Fruit fly (Drosophila melanogaster): ENCODE measurements around the gene corolla.

The corolla gene

DNA sequence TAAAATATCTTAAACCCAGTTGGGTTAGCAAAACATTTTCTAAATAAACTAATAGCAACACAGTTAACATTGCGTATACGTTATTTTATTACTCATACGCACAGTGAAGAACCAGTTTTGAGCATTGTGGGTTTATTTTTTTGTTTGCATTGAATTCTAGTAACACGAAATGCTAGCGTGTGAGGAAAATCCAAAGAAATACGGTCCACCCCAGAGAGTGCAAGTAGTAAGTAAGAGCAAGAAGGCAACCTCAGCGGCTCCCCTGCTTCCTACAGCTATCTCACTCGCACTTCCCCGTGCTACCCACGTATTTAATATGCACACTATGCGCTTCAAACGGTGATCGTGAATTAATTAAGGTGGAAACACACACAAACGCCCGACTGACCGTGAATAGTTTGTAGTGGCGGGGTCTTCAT lies 6.9 kb downstream of the corolla start (continued):
- peak; percentile 85 for TF ChIP-seq Lpt (GFP tag; optimal IDR thresholded peaks at IDR 0.05)
- TF ChIP-seq ss (GFP tag; optimal IDR thresholded peaks at IDR 0.05) = peak; percentile 74 to 81
- peak; percentile 95 for TF ChIP-seq CG15336 (GFP tag; IDR thresholded peaks at IDR 0.05)
- TF ChIP-seq OdsH (GFP tag; optimal IDR thresholded peaks at IDR 0.05) = peak; percentile 90
- TF ChIP-seq CG32006 (GFP tag; optimal IDR thresholded peaks at IDR 0.05) = peak; percentile 92
- TF ChIP-seq fd59A (GFP tag; optimal IDR thresholded peaks at IDR 0.05) = peak; percentile 72
- TF ChIP-seq Hr4 (GFP tag; optimal IDR thresholded peaks at IDR 0.05) = peak; percentile 92
- TF ChIP-seq Eip75B (GFP tag; optimal IDR thresholded peaks at IDR 0.05) = peak; percentile 90
- peak; percentile 95 for TF ChIP-seq lz (GFP tag; optimal IDR thresholded peaks at IDR 0.05)
- TF ChIP-seq salr (GFP tag; optimal IDR thresholded peaks at IDR 0.05) = peak; percentile 64 to 84
- peak; percentile 83 for TF ChIP-seq CG8319 (GFP tag; optimal IDR thresholded peaks at IDR 0.05)
- TF ChIP-seq Sox102F (GFP tag; optimal IDR thresholded peaks at IDR 0.05) = peak; percentile 95
- peak; percentile 95 for TF ChIP-seq esn (GFP tag; optimal IDR thresholded peaks at IDR 0.05)
- peak; percentile 92 for TF ChIP-seq cyc (GFP tag; optimal IDR thresholded peaks at IDR 0.05)
- peak; percentile 79 for TF ChIP-seq CG4318 (GFP tag; optimal IDR thresholded peaks at IDR 0.05)

DNA sequence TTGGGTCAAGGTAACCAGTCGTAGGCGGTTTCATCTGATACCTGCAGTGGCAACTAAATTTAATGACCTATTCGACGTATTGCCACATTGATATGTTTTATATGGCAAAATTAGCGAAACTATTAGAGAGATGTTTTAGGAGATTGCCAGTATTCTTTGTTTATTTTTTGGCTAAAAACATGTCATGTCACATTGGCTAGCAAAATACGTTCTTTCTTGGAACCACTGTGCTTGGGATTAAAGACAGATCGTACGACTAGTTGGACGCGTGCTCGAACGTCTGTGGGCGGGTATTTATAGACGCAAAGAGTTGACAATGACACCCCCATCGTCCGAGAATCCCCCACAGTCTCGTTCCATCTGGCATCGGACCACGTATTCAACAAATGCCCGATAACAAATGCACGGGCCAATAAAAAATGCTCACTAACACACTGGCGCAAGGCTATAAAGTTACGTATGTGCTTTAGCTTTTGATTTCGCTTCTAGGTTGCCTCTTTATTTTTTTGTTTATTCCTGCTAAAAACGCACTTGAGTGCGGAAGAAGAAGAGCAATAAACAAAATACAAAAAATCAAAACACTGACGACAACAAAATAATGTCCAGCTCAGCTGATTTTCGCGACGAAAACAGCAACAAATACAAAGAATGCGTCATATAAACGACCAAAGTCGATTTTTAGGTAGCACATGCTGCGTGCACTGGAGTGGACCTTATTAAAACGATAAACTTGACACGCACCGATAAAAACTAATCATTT lies 7.4 kb downstream of the corolla start:
- TF ChIP-seq CG32006 (GFP tag; optimal IDR thresholded peaks at IDR 0.05) (peak; percentile 7), topi (GFP tag; optimal IDR thresholded peaks at IDR 0.05) (no peak), ss (GFP tag; optimal IDR thresholded peaks at IDR 0.05) (no peak), eg (GFP tag; IDR thresholded peaks at IDR 0.05) (0 out of 3 replicates have a peak, but pooled peaks have one; percentile 7), CG15336 (GFP tag; IDR thresholded peaks at IDR 0.05) (no peak; the same call in 1 of the 2 replicates), achi (GFP tag; optimal IDR thresholded peaks at IDR 0.05) (no peak), Sox15 (GFP tag; optimal IDR thresholded peaks at IDR 0.05) (no peak), Eip78C (GFP tag) (peak; percentile 61), vri (GFP tag; optimal IDR thresholded peaks at IDR 0.05) (peak; percentile 93), CG11294 (GFP tag; IDR thresholded peaks at IDR 0.05) (0 out of 2 replicates have a peak, but pooled peaks have one; percentile 23), acj6 (GFP tag; optimal IDR thresholded peaks at IDR 0.05) (no peak), Eip75B (GFP tag; optimal IDR thresholded peaks at IDR 0.05) (no peak)

DNA sequence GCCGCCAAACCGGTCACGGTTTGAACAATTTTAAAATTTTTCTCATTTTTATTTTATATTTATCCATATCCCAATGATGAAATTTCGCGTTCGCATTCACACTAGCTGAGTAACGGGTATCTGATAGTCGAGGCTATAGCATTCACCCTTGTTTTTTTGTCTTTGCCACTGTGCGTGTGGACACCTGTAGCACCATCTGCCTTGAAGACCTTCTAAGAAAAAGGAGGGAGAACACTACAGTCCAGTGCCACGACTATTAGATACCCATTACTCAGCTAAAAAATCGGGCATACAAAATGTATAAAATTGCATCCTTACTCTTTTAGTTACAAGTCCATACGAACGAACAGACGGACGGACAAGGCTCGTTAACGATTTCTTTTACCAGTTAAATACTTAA lies 9.7 kb downstream of the corolla start:
- TF ChIP-seq OdsH (GFP tag; optimal IDR thresholded peaks at IDR 0.05) (no peak), CG7368 (GFP tag; optimal IDR thresholded peaks at IDR 0.05) (no peak), Hr4 (GFP tag; optimal IDR thresholded peaks at IDR 0.05) (no peak), Lpt (GFP tag; optimal IDR thresholded peaks at IDR 0.05) (no peak), Ets21C (GFP tag; optimal IDR thresholded peaks at IDR 0.05) (no peak), Hr38 (GFP tag; optimal IDR thresholded peaks at IDR 0.05) (no peak), Eip75B (GFP tag; optimal IDR thresholded peaks at IDR 0.05) (no peak), topi (GFP tag; optimal IDR thresholded peaks at IDR 0.05) (no peak), Eip78C (GFP tag) (no peak), spab (GFP tag; optimal IDR thresholded peaks at IDR 0.05) (no peak), CG11294 (GFP tag; IDR thresholded peaks at IDR 0.05) (no peak), CG31627 (GFP tag; optimal IDR thresholded peaks at IDR 0.05) (no peak), svp (GFP tag) (no peak), CG6163 (GFP tag; IDR thresholded peaks at IDR 0.05) (no peak)

DNA sequence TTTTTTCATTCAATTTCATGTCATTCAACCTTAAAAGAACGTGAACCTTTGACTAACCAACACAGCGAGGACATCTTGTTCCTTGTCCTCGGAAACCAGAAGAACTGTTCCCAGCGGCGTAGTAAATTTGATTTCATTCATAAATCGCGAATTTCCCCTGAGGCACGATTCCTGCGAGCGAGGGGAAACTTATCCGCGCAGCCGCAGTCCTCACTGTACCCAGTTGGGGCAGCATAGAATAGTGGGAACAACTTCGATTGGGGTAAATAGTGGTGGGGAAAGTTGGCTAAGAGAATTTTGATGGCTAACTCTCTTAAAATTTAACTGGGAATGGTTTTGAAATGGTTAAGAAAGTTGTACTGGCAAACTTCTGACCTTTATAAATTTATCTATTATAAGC lies 20.4 kb downstream of the corolla start:
- no peak for TF ChIP-seq Lpt (GFP tag; optimal IDR thresholded peaks at IDR 0.05)
- no peak for TF ChIP-seq CG1621 (tag; optimal IDR thresholded peaks at IDR 0.05)
- no peak for TF ChIP-seq fd59A (GFP tag; optimal IDR thresholded peaks at IDR 0.05)
- TF ChIP-seq Smox (GFP tag; optimal IDR thresholded peaks at IDR 0.05) = no peak
- TF ChIP-seq CG4318 (GFP tag; optimal IDR thresholded peaks at IDR 0.05) = no peak
- TF ChIP-seq Sox14 (GFP tag; optimal IDR thresholded peaks at IDR 0.05) = no peak
- no peak for TF ChIP-seq Hr4 (GFP tag; optimal IDR thresholded peaks at IDR 0.05)
- TF ChIP-seq fkh (GFP tag; optimal IDR thresholded peaks at IDR 0.05) = no peak
- TF ChIP-seq CG6854 (GFP tag; optimal IDR thresholded peaks at IDR 0.05) = no peak
- no peak for TF ChIP-seq CG6792 (GFP tag; optimal IDR thresholded peaks at IDR 0.05)
- no peak for TF ChIP-seq salr (GFP tag; optimal IDR thresholded peaks at IDR 0.05)
- no peak for TF ChIP-seq OdsH (GFP tag; optimal IDR thresholded peaks at IDR 0.05)
- no peak for TF ChIP-seq lz (GFP tag; optimal IDR thresholded peaks at IDR 0.05)
- no peak for TF ChIP-seq CG3919 (GFP tag; optimal IDR thresholded peaks at IDR 0.05)
- no peak for TF ChIP-seq Eip78C (GFP tag)
- no peak for TF ChIP-seq pdm3 (GFP tag; optimal IDR thresholded peaks at IDR 0.05)
